Fruit fly (Drosophila melanogaster) Kc167 (cell line): ENCODE data around the gene bc10.

Experiments
- Myc ChIP-seq: fragments of >200 bp; optimal IDR thresholded peaks from 2 replicates; lab custom pipeline; 2017; ENCODE audit warnings: missing external identifiers
- Sin3A ChIP-seq: fragments of >200 bp; optimal IDR thresholded peaks from 2 replicates; lab custom pipeline; 2018; ENCODE audit warnings: missing external identifiers
- h ChIP-seq: fragments of >200 bp; optimal IDR thresholded peaks from 3 replicates; lab custom pipeline; 2018; ENCODE audit warnings: missing external identifiers
- insv ChIP-seq: fragments of >200 bp; optimal IDR thresholded peaks from 3 replicates; lab custom pipeline; 2018; ENCODE audit warnings: missing external identifiers
- psq ChIP-seq: fragments of >200 bp; optimal IDR thresholded peaks from 2 replicates; lab custom pipeline; 2017; ENCODE audit warnings: missing external identifiers
- ttk ChIP-seq: sonication (Bioruptor generic); optimal IDR thresholded peaks from 2 replicates; lab custom pipeline; 2017; ENCODE audit warnings: missing external identifiers

The bc10 gene

dm6 chr3L:5583295-5583707 is 18.3 kb downstream of the bc10 start:
- TF ChIP-seq ttk (lab: Kevin White, UChicago), result no peak
- TF ChIP-seq insv (lab: Kevin White, UChicago), result no peak
- TF ChIP-seq Sin3A (lab: Kevin White, UChicago), result no peak
- no peak for TF ChIP-seq Myc (lab: Kevin White, UChicago)
- TF ChIP-seq psq (lab: Kevin White, UChicago), result no peak
- TF ChIP-seq h (lab: Kevin White, UChicago), result no peak

dm6 chr3L:5592437-5592836 is 27.4 kb downstream of the bc10 start, which contains the start of gene spo:
Gene spo, minus strand, starts transcription at chr3L:5592571.
- TF ChIP-seq Myc (lab: Kevin White, UChicago), result no peak
- TF ChIP-seq insv (lab: Kevin White, UChicago), result no peak
- no peak for TF ChIP-seq h (lab: Kevin White, UChicago)
- TF ChIP-seq psq (lab: Kevin White, UChicago), result no peak
- TF ChIP-seq Sin3A (lab: Kevin White, UChicago), result no peak
- no peak for TF ChIP-seq ttk (lab: Kevin White, UChicago)

dm6 chr3L:5594163-5594715 is 29.2 kb downstream of the bc10 start:
- no peak for TF ChIP-seq Myc (lab: Kevin White, UChicago)
- TF ChIP-seq insv (lab: Kevin White, UChicago), result no peak
- no peak for TF ChIP-seq ttk (lab: Kevin White, UChicago)
- TF ChIP-seq Sin3A (lab: Kevin White, UChicago), result no peak
- TF ChIP-seq psq (lab: Kevin White, UChicago), result no peak
- no peak for TF ChIP-seq h (lab: Kevin White, UChicago)

dm6 chr3L:5594853-5595593 is 30.0 kb downstream of the bc10 start, which contains the start of the genes Alp10 and Alp9:
Gene Alp10, minus strand, starts transcription at chr3L:5595272.
Gene Alp9, plus strand, starts transcription at chr3L:5595542.
- no peak for TF ChIP-seq ttk (lab: Kevin White, UChicago)
- TF ChIP-seq insv (lab: Kevin White, UChicago), result no peak
- TF ChIP-seq Sin3A (lab: Kevin White, UChicago), result no peak
- no peak for TF ChIP-seq psq (lab: Kevin White, UChicago)
- no peak for TF ChIP-seq h (lab: Kevin White, UChicago)
- TF ChIP-seq Myc (lab: Kevin White, UChicago), result no peak

- TF ChIP-seq psq (lab: Kevin White, UChicago) (no peak), Sin3A (lab: Kevin White, UChicago) (no peak), insv (lab: Kevin White, UChicago) (no peak), ttk (lab: Kevin White, UChicago) (no peak), h (lab: Kevin White, UChicago) (no peak), Myc (lab: Kevin White, UChicago) (no peak)
Measured at dm6 chr3L:5599592-5599991, 34.6 kb downstream of the bc10 start, which contains the start of gene CG10591. Gene CG10591, minus strand, starts transcription at chr3L:5599692.

- TF ChIP-seq psq (lab: Kevin White, UChicago) (no peak), Sin3A (lab: Kevin White, UChicago) (no peak), Myc (lab: Kevin White, UChicago) (no peak), ttk (lab: Kevin White, UChicago) (no peak), h (lab: Kevin White, UChicago) (no peak), insv (lab: Kevin White, UChicago) (no peak)
Measured at dm6 chr3L:5603860-5604415, 38.9 kb downstream of the bc10 start, which contains the start of gene TM9SF3. Gene TM9SF3, minus strand, starts transcription at chr3L:5603979.

- TF ChIP-seq ttk (lab: Kevin White, UChicago) (no peak), h (lab: Kevin White, UChicago) (no peak), Sin3A (lab: Kevin White, UChicago) (no peak), psq (lab: Kevin White, UChicago) (no peak), insv (lab: Kevin White, UChicago) (no peak), Myc (lab: Kevin White, UChicago) (no peak)
Measured at dm6 chr3L:5604490-5604889, 39.5 kb downstream of the bc10 start, which contains the start of gene mthl2. Gene mthl2, plus strand, starts transcription at chr3L:5604790.

dm6 chr3L:5608128-5608527 is 43.1 kb downstream of the bc10 start, which contains the start of gene Eaf6:
Gene Eaf6, minus strand, starts transcription at chr3L:5608300.
- TF ChIP-seq insv (lab: Kevin White, UChicago) (no peak), h (lab: Kevin White, UChicago) (no peak), psq (lab: Kevin White, UChicago) (no peak), Myc (lab: Kevin White, UChicago) (no peak), Sin3A (lab: Kevin White, UChicago) (no peak), ttk (lab: Kevin White, UChicago) (no peak)

- TF ChIP-seq Myc (lab: Kevin White, UChicago) (no peak), insv (lab: Kevin White, UChicago) (no peak), psq (lab: Kevin White, UChicago) (no peak), Sin3A (lab: Kevin White, UChicago) (no peak), ttk (lab: Kevin White, UChicago) (no peak), h (lab: Kevin White, UChicago) (no peak)
Measured at dm6 chr3L:5608786-5609370, 43.8 kb downstream of the bc10 start.

dm6 chr3L:5609493-5609892 is 44.5 kb downstream of the bc10 start:
- TF ChIP-seq psq (lab: Kevin White, UChicago) (no peak), h (lab: Kevin White, UChicago) (no peak), ttk (lab: Kevin White, UChicago) (no peak), Myc (lab: Kevin White, UChicago) (no peak), insv (lab: Kevin White, UChicago) (no peak), Sin3A (lab: Kevin White, UChicago) (no peak)
